Worm (Caenorhabditis elegans): ENCODE data around the gene F11C7.2.

Gene F11C7.2

DNA sequence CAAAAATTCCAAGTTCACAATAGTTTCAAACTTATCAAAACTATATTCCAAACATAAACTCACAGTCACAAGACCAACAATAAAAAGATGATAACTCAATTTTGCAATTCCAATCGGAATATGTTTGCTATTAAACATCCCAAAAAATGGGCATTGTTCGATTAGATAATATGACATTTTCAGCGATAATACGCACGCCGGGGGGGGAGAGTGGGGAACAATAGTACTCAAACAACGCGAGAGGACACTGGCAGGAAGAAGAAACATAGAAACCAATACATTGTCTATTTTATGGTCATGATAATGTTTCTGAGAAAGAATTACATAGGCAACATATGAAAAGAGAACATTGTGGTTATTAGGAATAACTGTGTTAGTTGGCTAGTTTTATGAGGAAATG, 20.7 kb upstream of the F11C7.2 start (continued):
- TF ChIP-seq hmg-1.1 (GFP tag; IDR thresholded peaks at IDR 0.05) (no peak), ceh-62 (tag; optimal IDR thresholded peaks at IDR 0.05) (no peak), set-16 (GFP tag; IDR thresholded peaks at IDR 0.05) (no peak), unc-130 (GFP tag; optimal IDR thresholded peaks at IDR 0.05) (no peak), spr-1 (tag; optimal IDR thresholded peaks at IDR 0.05) (no peak), sdz-12 (GFP tag; optimal IDR thresholded peaks at IDR 0.05) (no peak), ceh-82 (tag; optimal IDR thresholded peaks at IDR 0.05) (no peak), zfp-3 (GFP tag; conservative IDR thresholded peaks at IDR 0.05) (no peak), zag-1 (tag; optimal IDR thresholded peaks at IDR 0.05) (no peak), hif-1 (tag; optimal IDR thresholded peaks at IDR 0.05) (no peak), lin-29 (GFP tag; IDR thresholded peaks at IDR 0.05) (no peak), madf-5 (GFP tag; IDR thresholded peaks at IDR 0.05) (no peak), nhr-77 (tag; optimal IDR thresholded peaks at IDR 0.05) (no peak), daf-16 (GFP tag; optimal IDR thresholded peaks at IDR 0.05) (no peak), daf-16 (tag; optimal IDR thresholded peaks at IDR 0.05) (peak; percentile 50), dve-1 (tag; optimal IDR thresholded peaks at IDR 0.05; ENCODE audit: insufficient read depth) (peak; percentile 70), lin-1 (GFP tag; IDR thresholded peaks at IDR 0.05) (no peak), egl-43 (GFP tag; IDR thresholded peaks at IDR 0.05) (no peak), zfp-2 (tag; optimal IDR thresholded peaks at IDR 0.05) (no peak), ama-1 (optimal IDR thresholded peaks at IDR 0.05) (no peak), daf-8 (GFP tag; IDR thresholded peaks at IDR 0.05) (no peak), ZK337.2 (GFP tag; IDR thresholded peaks at IDR 0.05) (no peak), skn-1 (tag; optimal IDR thresholded peaks at IDR 0.05) (no peak), Y105C5A.15 (GFP tag; IDR thresholded peaks at IDR 0.05) (no peak), daf-19 (GFP tag; conservative IDR thresholded peaks at IDR 0.05) (no peak), madf-9 (GFP tag; conservative IDR thresholded peaks at IDR 0.05) (no peak)

DNA sequence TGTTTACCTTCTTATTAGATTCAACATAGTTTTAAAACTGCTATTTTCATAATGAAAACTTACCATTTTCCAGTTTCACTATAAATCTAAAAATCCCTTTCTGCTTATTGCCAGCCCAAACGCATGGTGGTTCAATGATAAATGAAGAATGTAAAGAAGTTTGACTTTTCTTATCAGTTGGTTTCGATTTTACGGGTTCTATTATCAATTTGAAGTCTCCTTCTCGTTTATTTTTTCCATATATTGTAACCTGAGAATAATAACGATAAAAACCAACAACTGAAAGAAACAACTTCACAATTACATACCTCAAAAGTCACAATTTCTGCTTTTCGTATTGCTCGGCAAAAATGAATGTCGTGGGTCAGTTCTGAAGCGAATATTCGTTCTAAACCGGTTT, 17.6 kb upstream of the F11C7.2 start:
- TF ChIP-seq pqm-1 (tag; optimal IDR thresholded peaks at IDR 0.05) = peak; percentile 44
- no peak for TF ChIP-seq daf-12 (tag; optimal IDR thresholded peaks at IDR 0.05)
- TF ChIP-seq nhr-28 (tag; optimal IDR thresholded peaks at IDR 0.05) = peak; percentile 44
- peak; percentile 15 for TF ChIP-seq dve-1 (tag; optimal IDR thresholded peaks at IDR 0.05; ENCODE audit: insufficient read depth)
- no peak for TF ChIP-seq hlh-30 (tag; optimal IDR thresholded peaks at IDR 0.05; ENCODE audit: insufficient read depth)
- TF ChIP-seq daf-16 (GFP tag; optimal IDR thresholded peaks at IDR 0.05) = no peak
- TF ChIP-seq daf-16 (tag; optimal IDR thresholded peaks at IDR 0.05) = peak; percentile 62
- no peak for TF ChIP-seq mxl-3 (GFP tag; optimal IDR thresholded peaks at IDR 0.05)

DNA sequence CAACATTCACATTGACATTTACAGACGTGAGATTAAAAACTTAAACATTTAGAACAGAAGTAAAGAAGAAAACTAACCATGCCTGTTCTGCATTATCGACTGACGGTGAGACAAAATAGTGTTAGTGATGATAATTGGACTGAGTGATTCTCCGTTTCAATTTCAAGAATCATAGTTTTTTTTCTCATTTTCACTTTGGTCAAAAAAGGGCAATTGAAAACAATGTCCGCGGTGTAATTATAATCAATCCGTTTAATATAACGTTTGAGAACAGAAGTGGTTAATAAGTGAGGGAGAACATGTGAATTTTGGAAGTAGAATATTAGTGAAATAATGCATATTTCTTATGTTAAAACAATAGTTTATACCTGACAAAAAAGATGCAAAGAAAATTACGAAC, 16.9 kb upstream of the F11C7.2 start, which contains the start of gene F10D7.10:
Gene F10D7.10 (minus strand): TSS at position 101 of the 400 bp plus-strand sequence.
- TF ChIP-seq fos-1 (tag; optimal IDR thresholded peaks at IDR 0.05) = no peak
- no peak for TF ChIP-seq attf-4 (tag; optimal IDR thresholded peaks at IDR 0.05)
- TF ChIP-seq mes-2 (tag; optimal IDR thresholded peaks at IDR 0.05; ENCODE audit: poor library complexity, severe bottlenecking) = no peak
- TF ChIP-seq nhr-25 (tag; optimal IDR thresholded peaks at IDR 0.05; ENCODE audit: borderline replicate concordance, insufficient read depth) = no peak
- TF ChIP-seq ZK337.2 (GFP tag; IDR thresholded peaks at IDR 0.05) = no peak
- TF ChIP-seq lin-1 (GFP tag; IDR thresholded peaks at IDR 0.05) = no peak
- TF ChIP-seq lin-39 (tag; optimal IDR thresholded peaks at IDR 0.05) = no peak
- TF ChIP-seq mxl-3 (GFP tag; optimal IDR thresholded peaks at IDR 0.05) = no peak
- no peak for TF ChIP-seq mep-1 (tag; optimal IDR thresholded peaks at IDR 0.05)
- TF ChIP-seq dve-1 (tag; optimal IDR thresholded peaks at IDR 0.05; ENCODE audit: insufficient read depth) = no peak
- no peak for TF ChIP-seq daf-16 (GFP tag; optimal IDR thresholded peaks at IDR 0.05)
- TF ChIP-seq daf-16 (tag; optimal IDR thresholded peaks at IDR 0.05) = no peak
- TF ChIP-seq lin-13 (GFP tag; optimal IDR thresholded peaks at IDR 0.05) = no peak
- no peak for TF ChIP-seq tag-97 (GFP tag; IDR thresholded peaks at IDR 0.05)
- no peak for TF ChIP-seq snpc-1.2 (GFP tag; IDR thresholded peaks at IDR 0.05)
- TF ChIP-seq mdt-29 (GFP tag; IDR thresholded peaks at IDR 0.05) = no peak
- no peak for TF ChIP-seq dmd-6 (GFP tag; IDR thresholded peaks at IDR 0.05)
- no peak for TF ChIP-seq jun-1 (tag; optimal IDR thresholded peaks at IDR 0.05)
- no peak for TF ChIP-seq Y105C5A.15 (GFP tag; IDR thresholded peaks at IDR 0.05)
- TF ChIP-seq ctbp-1 (GFP tag; IDR thresholded peaks at IDR 0.05) = no peak
